Fruit fly (Drosophila melanogaster) whole organism, wandering third instar larva: Measurements from ENCODE around the gene rogdi.

Experiments used
- Dif ChIP-seq: fragments of 200-275, 200-300 bp; sonication (Bioruptor generic); optimal IDR thresholded peaks from 2 replicates; lab custom pipeline; 2018; ENCODE audit warnings: missing biosample characterization, missing genetic modification characterization; ENCODE audit not compliant: partially characterized antibody
- Hr78 ChIP-seq: fragments of >200 bp; optimal IDR thresholded peaks from 2 replicates; lab custom pipeline; 2017; ENCODE audit warnings: missing biosample characterization, missing genetic modification characterization
- OdsH ChIP-seq: fragments of 200-800 bp; sonication (Bioruptor generic); optimal IDR thresholded peaks from 2 replicates; lab custom pipeline; 2016; ENCODE audit warnings: missing biosample characterization, mild to moderate bottlenecking, missing genetic modification characterization
- Sp1 ChIP-seq: fragments of 200-800 bp; sonication (Bioruptor generic); optimal IDR thresholded peaks from 3 replicates; lab custom pipeline; 2019; ENCODE audit warnings: missing biosample characterization, mild to moderate bottlenecking, missing genetic modification characterization, moderate library complexity
- br ChIP-seq: fragments of 200-800 bp; sonication (Bioruptor generic); optimal IDR thresholded peaks from 2 replicates; lab custom pipeline; 2016; ENCODE audit warnings: missing biosample characterization, missing genetic modification characterization
- dl ChIP-seq, 2 experiments: fragments of 175-275, 200-275 bp in 1 of 2; fragments of 200-275 bp in 1 of 2; sonication (Bioruptor generic); optimal IDR thresholded peaks; lab custom pipeline; 2018; ENCODE audit warnings: mild to moderate bottlenecking in 2 of 2, missing biosample characterization in 2 of 2, missing genetic modification characterization in 2 of 2, moderate library complexity in 2 of 2; ENCODE audit not compliant: partially characterized antibody in 2 of 2, insufficient read depth in 1 of 2
- sv ChIP-seq: fragments of 200-800 bp; sonication (Bioruptor generic); optimal IDR thresholded peaks from 3 replicates; lab custom pipeline; 2016; ENCODE audit warnings: missing biosample characterization, missing genetic modification characterization
- usp ChIP-seq: fragments of >200 bp; optimal IDR thresholded peaks from 2 replicates; lab custom pipeline; 2017; ENCODE audit warnings: missing biosample characterization, missing genetic modification characterization

dm6 chr3L:17022756-17023155, 26.6 kb upstream of the rogdi start, which contains the start of gene CG6652:
- TF ChIP-seq br (no peak), dl (GFP tag; optimal IDR thresholded peaks at IDR 0.05; lab: Kevin White, UChicago; ENCODE audit: insufficient read depth in 1 of 2, partially characterized antibody in 2 of 2) (no peak), usp (GFP tag; lab: Kevin White, UChicago) (no peak), sv (GFP tag; lab: Kevin White, UChicago) (no peak), Hr78 (GFP tag; lab: Kevin White, UChicago) (no peak), Sp1 (GFP tag; lab: Kevin White, UChicago) (no peak), OdsH (GFP tag; lab: Kevin White, UChicago) (no peak), Dif (GFP tag; lab: Kevin White, UChicago) (no peak)
